Fruit fly (Drosophila melanogaster) whole organism, embryonic: Measurements from ENCODE around the gene CG6041.
A peak's percentile ranks its signal among the peaks of the same experiment; 100 is the strongest.

Source experiments
- Atf-2 ChIP-seq: fragments of 200-800 bp; sonication (Bioruptor generic); optimal IDR thresholded peaks from 2 replicates; lab custom pipeline; 2016; ENCODE audit warnings: missing biosample characterization, missing genetic modification characterization
- Atf3 ChIP-seq: fragments of 200-800 bp; sonication (Bioruptor generic); optimal IDR thresholded peaks from 3 replicates; lab custom pipeline; 2016; ENCODE audit warnings: missing biosample characterization, missing genetic modification characterization
- Atf6 ChIP-seq: fragments of 200-800 bp; sonication (Bioruptor generic); IDR thresholded peaks from 2 replicates; pipeline ENCODE4 v1.3.6; 2022; ENCODE audit warnings: missing biosample characterization, missing genetic modification characterization
- B-H2 ChIP-seq: fragments of 200-800 bp; sonication (Bioruptor generic); optimal IDR thresholded peaks from 2 replicates; lab custom pipeline; 2018; ENCODE audit warnings: missing biosample characterization, mild to moderate bottlenecking, missing genetic modification characterization
- C15 ChIP-seq: fragments of 200-800 bp; sonication (Bioruptor generic); IDR thresholded peaks from 3 replicates; pipeline ENCODE4 v1.3.6; 2022; ENCODE audit warnings: missing biosample characterization, missing genetic modification characterization
- CG10431 ChIP-seq: fragments of 200-800 bp; sonication (Bioruptor generic); optimal IDR thresholded peaks from 3 replicates; lab custom pipeline; 2018; ENCODE audit warnings: missing biosample characterization, mild to moderate bottlenecking, missing genetic modification characterization
- CG13296 ChIP-seq: fragments of 200-800 bp; sonication (Bioruptor generic); optimal IDR thresholded peaks from 3 replicates; lab custom pipeline; 2018; ENCODE audit warnings: missing biosample characterization, mild to moderate bottlenecking, missing genetic modification characterization
- CG15479 ChIP-seq: fragments of 200-800 bp; sonication (Bioruptor generic); optimal IDR thresholded peaks from 3 replicates; lab custom pipeline; 2019; ENCODE audit warnings: missing biosample characterization, mild to moderate bottlenecking, missing genetic modification characterization, moderate library complexity
- CG15514 ChIP-seq: fragments of 200-800 bp; sonication (Bioruptor generic); optimal IDR thresholded peaks from 3 replicates; lab custom pipeline; 2017; ENCODE audit warnings: missing biosample characterization, missing genetic modification characterization, mild to moderate bottlenecking, moderate library complexity, missing genetic modification reagents
- CG17568 ChIP-seq: fragments of 200-800 bp; sonication (Bioruptor generic); optimal IDR thresholded peaks from 2 replicates; lab custom pipeline; 2018; ENCODE audit warnings: missing biosample characterization, mild to moderate bottlenecking, missing genetic modification characterization, moderate library complexity
- CG18262 ChIP-seq: fragments of 200-800 bp; optimal IDR thresholded peaks from 3 replicates; lab custom pipeline; 2019; ENCODE audit warnings: missing biosample characterization, mild to moderate bottlenecking, missing genetic modification characterization, moderate library complexity
- CG1832 ChIP-seq: fragments of 200-800 bp; sonication (Bioruptor generic); optimal IDR thresholded peaks from 2 replicates; lab custom pipeline; 2017; ENCODE audit warnings: missing biosample characterization, mild to moderate bottlenecking, missing genetic modification characterization, inconsistent platforms
- CG32772 ChIP-seq: fragments of 200-800 bp; sonication (Bioruptor generic); IDR thresholded peaks from 2 replicates; pipeline ENCODE4 v1.3.6; 2022; ENCODE audit warnings: missing biosample characterization, missing genetic modification characterization
- CG3726 ChIP-seq: fragments of 200-800 bp; sonication (Bioruptor generic); IDR thresholded peaks from 3 replicates; pipeline ENCODE4, ENCODE4 v1.3.6; 2022; ENCODE audit warnings: missing biosample characterization, missing genetic modification characterization
- CG3995 ChIP-seq: fragments of 200-800 bp; sonication (Bioruptor generic); optimal IDR thresholded peaks from 3 replicates; lab custom pipeline; 2016; ENCODE audit warnings: missing biosample characterization, missing genetic modification characterization
- CG4328 ChIP-seq: fragments of 200-800 bp; sonication (Bioruptor generic); optimal IDR thresholded peaks from 3 replicates; lab custom pipeline; 2017; ENCODE audit warnings: missing biosample characterization, missing genetic modification reagents, missing genetic modification characterization
- CG4424 ChIP-seq: fragments of 200-800 bp; sonication (Bioruptor generic); optimal IDR thresholded peaks from 3 replicates; lab custom pipeline; 2016; ENCODE audit warnings: missing biosample characterization, missing genetic modification characterization
- CG4707 ChIP-seq: fragments of 200-800 bp; sonication (Bioruptor generic); optimal IDR thresholded peaks from 2 replicates; lab custom pipeline; 2018; ENCODE audit warnings: missing biosample characterization, mild to moderate bottlenecking, missing genetic modification characterization, moderate library complexity
- CG7372 ChIP-seq: fragments of 200-800 bp; sonication (Bioruptor generic); IDR thresholded peaks from 2 replicates; pipeline ENCODE4 v1.3.6; 2022; ENCODE audit warnings: missing biosample characterization, missing genetic modification characterization
- CG7786 ChIP-seq: fragments of 200-800 bp; sonication (Bioruptor generic); optimal IDR thresholded peaks from 2 replicates; lab custom pipeline; 2016; ENCODE audit warnings: missing biosample characterization, missing genetic modification characterization
- CG9876 ChIP-seq: fragments of 200-800 bp; sonication (Bioruptor generic); optimal IDR thresholded peaks from 2 replicates; lab custom pipeline; 2016; ENCODE audit warnings: missing biosample characterization, missing genetic modification characterization
- GATAe ChIP-seq: fragments of 200-800 bp; sonication (Bioruptor generic); conservative IDR thresholded peaks from 2 replicates; pipeline ENCODE4 v1.3.6; 2022; ENCODE audit warnings: missing biosample characterization, missing genetic modification characterization
- HLH4C ChIP-seq: fragments of 200-800 bp; sonication (Bioruptor generic); IDR thresholded peaks from 3 replicates; pipeline ENCODE4 v1.3.6; 2022; ENCODE audit warnings: missing biosample characterization, missing genetic modification characterization; ENCODE audit not compliant: partially characterized antibody
- Lim3 ChIP-seq: fragments of 200-800 bp; sonication (Bioruptor generic); IDR thresholded peaks from 2 replicates; pipeline ENCODE4 v1.3.6; 2022; ENCODE audit warnings: missing biosample characterization, missing genetic modification characterization
- Lpt ChIP-seq: fragments of >200 bp; optimal IDR thresholded peaks from 2 replicates; lab custom pipeline; 2018; ENCODE audit warnings: missing biosample characterization, missing genetic modification characterization
- Myb ChIP-seq: fragments of 200-800 bp; sonication (Bioruptor generic); optimal IDR thresholded peaks from 2 replicates; lab custom pipeline; 2016; ENCODE audit warnings: missing biosample characterization, missing genetic modification characterization
- NC2β ChIP-seq: fragments of 200-800 bp; sonication (Bioruptor generic); optimal IDR thresholded peaks from 2 replicates; lab custom pipeline; 2016; ENCODE audit warnings: missing biosample characterization, missing genetic modification characterization
- NK7.1 ChIP-seq: fragments of 200-800 bp; sonication (Bioruptor generic); optimal IDR thresholded peaks from 3 replicates; lab custom pipeline; 2016; ENCODE audit warnings: missing biosample characterization, missing genetic modification characterization
- Spps ChIP-seq: fragments of 200-800 bp; sonication (Bioruptor generic); optimal IDR thresholded peaks from 2 replicates; lab custom pipeline; 2018; ENCODE audit warnings: missing biosample characterization, mild to moderate bottlenecking, missing genetic modification characterization
- Ssrp ChIP-seq: fragments of 200-800 bp; sonication (Bioruptor generic); optimal IDR thresholded peaks from 2 replicates; lab custom pipeline; 2018; ENCODE audit warnings: missing biosample characterization, mild to moderate bottlenecking, missing genetic modification characterization, moderate library complexity
- Taf1 ChIP-seq: fragments of 200-800 bp; sonication (Bioruptor generic); IDR thresholded peaks from 2 replicates; pipeline ENCODE4 v1.3.6; 2022; ENCODE audit warnings: missing biosample characterization, missing genetic modification characterization
- Usf ChIP-seq: fragments of 200-800 bp; sonication (Bioruptor generic); optimal IDR thresholded peaks from 2 replicates; lab custom pipeline; 2017; ENCODE audit warnings: missing genotype, missing biosample characterization, missing genetic modification characterization
- YL-1 ChIP-seq: fragments of 200-800 bp; sonication (Bioruptor generic); optimal IDR thresholded peaks from 3 replicates; lab custom pipeline; 2017; ENCODE audit warnings: missing biosample characterization, mild to moderate bottlenecking, missing genetic modification characterization
- bbx ChIP-seq: fragments of 200-800 bp; sonication (Bioruptor generic); IDR thresholded peaks from 2 replicates; pipeline ENCODE4 v1.3.6; 2022; ENCODE audit warnings: missing biosample characterization, missing genetic modification characterization; ENCODE audit not compliant: partially characterized antibody
- chn ChIP-seq: fragments of 200-800 bp; sonication (Bioruptor generic); optimal IDR thresholded peaks from 2 replicates; lab custom pipeline; 2016; ENCODE audit warnings: missing biosample characterization, missing genetic modification characterization
- dm ChIP-seq: fragments of 200-800 bp; sonication (Bioruptor generic); optimal IDR thresholded peaks from 3 replicates; lab custom pipeline; 2016; ENCODE audit warnings: missing biosample characterization, missing genetic modification characterization
- dpn ChIP-seq, 2 experiments: fragments of 200-800 bp; sonication (Bioruptor generic); optimal IDR thresholded peaks; 3 replicates each; lab custom pipeline; 2016; ENCODE audit warnings: missing biosample characterization in 2 of 2, missing genetic modification characterization in 2 of 2
- ems ChIP-seq: fragments of 200-800 bp; sonication (Bioruptor generic); optimal IDR thresholded peaks from 3 replicates; lab custom pipeline; 2016; ENCODE audit warnings: missing biosample characterization, missing genetic modification characterization
- eyg ChIP-seq: fragments of 200-800 bp; sonication (Bioruptor generic); optimal IDR thresholded peaks from 3 replicates; lab custom pipeline; 2016; ENCODE audit warnings: missing biosample characterization, missing genetic modification characterization
- fd64A ChIP-seq: fragments of 200-800 bp; sonication (Bioruptor generic); optimal IDR thresholded peaks from 3 replicates; lab custom pipeline; 2018; ENCODE audit warnings: missing biosample characterization, mild to moderate bottlenecking, missing genetic modification characterization
- ham ChIP-seq: fragments of 200-800 bp; sonication (Bioruptor generic); IDR thresholded peaks from 2 replicates; pipeline ENCODE4 v1.3.6; 2022; ENCODE audit warnings: missing biosample characterization, missing genetic modification characterization
- jumu ChIP-seq: fragments of 200-800 bp; sonication (Bioruptor generic); optimal IDR thresholded peaks from 3 replicates; lab custom pipeline; 2016; ENCODE audit warnings: missing biosample characterization, missing genetic modification characterization
- luna ChIP-seq: fragments of 200-800 bp; sonication (Bioruptor generic); optimal IDR thresholded peaks from 2 replicates; lab custom pipeline; 2016; ENCODE audit warnings: missing biosample characterization, missing genetic modification characterization
- nmo ChIP-seq: fragments of 200-800 bp; sonication (Bioruptor generic); optimal IDR thresholded peaks from 2 replicates; lab custom pipeline; 2018; ENCODE audit warnings: missing biosample characterization, mild to moderate bottlenecking, missing genetic modification characterization, moderate library complexity
- pho ChIP-seq: fragments of 200-800 bp; sonication (Bioruptor generic); optimal IDR thresholded peaks from 2 replicates; lab custom pipeline; 2016; ENCODE audit warnings: missing biosample characterization, missing genetic modification characterization
- pros ChIP-seq: fragments of 200-800 bp; sonication (Bioruptor generic); optimal IDR thresholded peaks from 3 replicates; lab custom pipeline; 2019; ENCODE audit warnings: missing biosample characterization, mild to moderate bottlenecking, missing genetic modification characterization, moderate library complexity
- rib ChIP-seq: fragments of 200-800 bp; sonication (Bioruptor generic); IDR thresholded peaks from 2 replicates; pipeline ENCODE4 v1.3.6; 2022; ENCODE audit warnings: missing biosample characterization, missing genetic modification characterization
- sr ChIP-seq: fragments of 200-800 bp; sonication (Bioruptor generic); IDR thresholded peaks from 3 replicates; pipeline ENCODE4 v1.3.6; 2022; ENCODE audit warnings: missing biosample characterization, missing genetic modification characterization
- tup ChIP-seq: fragments of 200-800 bp; sonication (Bioruptor generic); optimal IDR thresholded peaks from 2 replicates; lab custom pipeline; 2016; ENCODE audit warnings: missing biosample characterization, mild to moderate bottlenecking, missing genetic modification characterization, moderate library complexity

CG6041 gene

dm6 chrX:5900146-5901093 lies 47.5 kb upstream of the CG6041 start, which contains the start of gene Act5C (continued):
- TF ChIP-seq CG17568 (peak; percentile 87), Ssrp (peak; percentile 87), eyg (GFP tag; lab: Kevin White, UChicago) (peak; percentile 86), dpn (GFP tag; optimal IDR thresholded peaks at IDR 0.05; lab: Kevin White, UChicago) (peak; percentile 92 to 97), YL-1 (GFP tag; lab: Kevin White, UChicago) (peak; percentile 57), Lpt (no peak), B-H2 (GFP tag; lab: Kevin White, UChicago) (no peak), chn (GFP tag; lab: Kevin White, UChicago) (peak; percentile 96), Spps (tag; lab: Kevin White, UChicago) (peak; percentile 88), rib (GFP tag; lab: Robert Waterston, UW) (peak; percentile 93), CG15479 (GFP tag; lab: Kevin White, UChicago) (peak; percentile 70), NK7.1 (GFP tag; lab: Kevin White, UChicago) (peak; percentile 86), jumu (peak; percentile 95), Atf3 (GFP tag; lab: Kevin White, UChicago) (peak; percentile 85), CG13296 (peak; percentile 90), Atf6 (GFP tag; lab: Robert Waterston, UW) (peak; percentile 87), pho (GFP tag; lab: Kevin White, UChicago) (peak; percentile 89), Myb (GFP tag; lab: Kevin White, UChicago) (peak; percentile 84), NC2β (GFP tag; lab: Kevin White, UChicago) (peak; percentile 93), pros (GFP tag; lab: Kevin White, UChicago) (peak; percentile 85), C15 (GFP tag; lab: Robert Waterston, UW) (peak; percentile 89), sr (peak; percentile 83; the same call in 2 of the 3 replicates), dm (peak; percentile 89), CG4424 (GFP tag; lab: Kevin White, UChicago) (peak; percentile 92), nmo (GFP tag; lab: Kevin White, UChicago) (peak; percentile 95), CG10431 (peak; percentile 55), GATAe (GFP tag; lab: Robert Waterston, UW) (peak; percentile 13; the same call in 1 of the 2 replicates), Lim3 (GFP tag; lab: Robert Waterston, UW) (peak; percentile 69), bbx (peak; percentile 56), luna (GFP tag; lab: Kevin White, UChicago) (peak; percentile 81), fd64A (GFP tag; lab: Kevin White, UChicago) (peak; percentile 85), CG7786 (GFP tag; lab: Kevin White, UChicago) (peak; percentile 96), ham (peak; percentile 67; the same call in 1 of the 2 replicates), CG3995 (GFP tag; lab: Kevin White, UChicago) (peak; percentile 65), Atf-2 (GFP tag; lab: Kevin White, UChicago) (peak; percentile 92), CG3726 (GFP tag; lab: Robert Waterston, UW) (peak; percentile 96), Taf1 (peak; percentile 72), CG32772 (GFP tag; lab: Robert Waterston, UW) (peak; percentile 90), tup (GFP tag; lab: Kevin White, UChicago) (peak; percentile 83), Usf (GFP tag; lab: Kevin White, UChicago) (peak; percentile 86), CG18262 (tag; lab: Kevin White, UChicago) (peak; percentile 95), CG4328 (GFP tag; lab: Kevin White, UChicago) (peak; percentile 59), ems (GFP tag; lab: Kevin White, UChicago) (peak; percentile 95), CG1832 (no peak), CG9876 (GFP tag; lab: Kevin White, UChicago) (peak; percentile 90), CG15514 (GFP tag; lab: Kevin White, UChicago) (peak; percentile 80), CG4707 (GFP tag; lab: Kevin White, UChicago) (peak; percentile 92), CG7372 (peak; percentile 86), HLH4C (GFP tag; lab: Robert Waterston, UW) (no peak)
